Fruit fly (Drosophila melanogaster) whole organism, wandering third instar larva: ENCODE data around the gene RhoGAP68F.
A peak's percentile ranks its signal among the peaks of the same experiment; 100 is the strongest.

Source experiments
- Abd-B ChIP-seq: fragments of >200 bp; optimal IDR thresholded peaks from 2 replicates; lab custom pipeline; 2017; ENCODE audit warnings: missing biosample characterization, missing genetic modification characterization
- CG32264 ChIP-seq: fragments of 200-800 bp; sonication (Bioruptor generic); optimal IDR thresholded peaks from 2 replicates; lab custom pipeline; 2016; ENCODE audit warnings: missing biosample characterization, missing genetic modification characterization
- CrebA ChIP-seq: fragments of 200-800 bp; sonication (Bioruptor generic); optimal IDR thresholded peaks from 2 replicates; lab custom pipeline; 2016; ENCODE audit warnings: missing biosample characterization, mild to moderate bottlenecking, missing genetic modification characterization, borderline replicate concordance
- Dfd ChIP-seq: fragments of >200 bp; optimal IDR thresholded peaks from 2 replicates; lab custom pipeline; 2017; ENCODE audit warnings: missing biosample characterization, missing genetic modification characterization
- GATAd ChIP-seq: sonication (Bioruptor generic); optimal IDR thresholded peaks from 2 replicates; lab custom pipeline; 2016; ENCODE audit warnings: missing biosample characterization, missing genetic modification characterization
- Hnf4 ChIP-seq: fragments of 200-800 bp; sonication (Bioruptor generic); optimal IDR thresholded peaks from 2 replicates; lab custom pipeline; 2016; ENCODE audit warnings: missing biosample characterization, mild to moderate bottlenecking, missing genetic modification characterization
- Hr78 ChIP-seq: fragments of >200 bp; optimal IDR thresholded peaks from 2 replicates; lab custom pipeline; 2017; ENCODE audit warnings: missing biosample characterization, missing genetic modification characterization
- Hr83 ChIP-seq: fragments of 200-300 bp; sonication (Bioruptor generic); optimal IDR thresholded peaks from 2 replicates; lab custom pipeline; 2016; ENCODE audit warnings: missing biosample characterization, mild to moderate bottlenecking, missing genetic modification characterization, moderate library complexity; ENCODE audit not compliant: poor library complexity, severe bottlenecking
- Jra ChIP-seq: sonication (Bioruptor generic); optimal IDR thresholded peaks from 2 replicates; lab custom pipeline; 2016; ENCODE audit warnings: missing biosample characterization, missing genetic modification characterization
- Mio ChIP-seq: sonication (Bioruptor generic); optimal IDR thresholded peaks from 2 replicates; lab custom pipeline; 2016; ENCODE audit warnings: missing biosample characterization, missing genetic modification characterization
- Myc ChIP-seq: fragments of >200 bp; optimal IDR thresholded peaks from 2 replicates; lab custom pipeline; 2017
- N ChIP-seq: fragments of >200 bp; optimal IDR thresholded peaks from 2 replicates; lab custom pipeline; 2018; ENCODE audit warnings: missing biosample characterization, missing external identifiers, missing genetic modification characterization
- OdsH ChIP-seq: fragments of 200-800 bp; sonication (Bioruptor generic); optimal IDR thresholded peaks from 2 replicates; lab custom pipeline; 2016; ENCODE audit warnings: missing biosample characterization, mild to moderate bottlenecking, missing genetic modification characterization
- Rel ChIP-seq, 2 experiments: fragments of 200-800 bp; sonication (Bioruptor generic) in 1 of 2; optimal IDR thresholded peaks; 2 replicates in 1 of 2; 3 replicates in 1 of 2; lab custom pipeline; 2016 to 2019; ENCODE audit warnings: mild to moderate bottlenecking in 2 of 2, missing biosample characterization in 2 of 2, missing genetic modification characterization in 2 of 2, moderate library complexity in 1 of 2
- Sp1 ChIP-seq: fragments of 200-800 bp; sonication (Bioruptor generic); optimal IDR thresholded peaks from 3 replicates; lab custom pipeline; 2019; ENCODE audit warnings: missing biosample characterization, mild to moderate bottlenecking, missing genetic modification characterization, moderate library complexity
- Vsx2 ChIP-seq: fragments of 200-300, 225-300 bp; sonication (Bioruptor generic); optimal IDR thresholded peaks from 2 replicates; lab custom pipeline; 2018; ENCODE audit warnings: missing biosample characterization, missing genetic modification characterization; ENCODE audit not compliant: partially characterized antibody
- br ChIP-seq: fragments of 200-800 bp; sonication (Bioruptor generic); optimal IDR thresholded peaks from 2 replicates; lab custom pipeline; 2016; ENCODE audit warnings: missing biosample characterization, missing genetic modification characterization
- brk ChIP-seq: fragments of 200-800 bp; sonication (Bioruptor generic); optimal IDR thresholded peaks from 2 replicates; lab custom pipeline; 2016; ENCODE audit warnings: missing biosample characterization, mild to moderate bottlenecking, missing genetic modification characterization
- dmrt93B ChIP-seq: fragments of 200-800 bp; sonication (Bioruptor generic); optimal IDR thresholded peaks from 2 replicates; lab custom pipeline; 2018; ENCODE audit warnings: missing biosample characterization, mild to moderate bottlenecking, missing genetic modification characterization
- dsf ChIP-seq: sonication (Bioruptor generic); optimal IDR thresholded peaks from 2 replicates; lab custom pipeline; 2016; ENCODE audit warnings: missing biosample characterization, missing genetic modification characterization, borderline replicate concordance
- foxo ChIP-seq, 2 experiments: fragments of 200-800 bp; sonication (Bioruptor generic); optimal IDR thresholded peaks; 2 replicates in 1 of 2; 3 replicates in 1 of 2; lab custom pipeline; 2016 to 2017; ENCODE audit warnings: missing biosample characterization in 2 of 2, missing genetic modification characterization in 2 of 2
- lola ChIP-seq: fragments of >200 bp; optimal IDR thresholded peaks from 2 replicates; lab custom pipeline; 2017; ENCODE audit warnings: missing biosample characterization, missing genetic modification characterization
- pan ChIP-seq: fragments of >200 bp; optimal IDR thresholded peaks from 2 replicates; lab custom pipeline; 2017
- psq ChIP-seq: fragments of 200-800 bp; sonication (Bioruptor generic); optimal IDR thresholded peaks from 3 replicates; lab custom pipeline; 2017; ENCODE audit warnings: missing biosample characterization, mild to moderate bottlenecking, missing genetic modification characterization, moderate library complexity
- sv ChIP-seq: fragments of 200-800 bp; sonication (Bioruptor generic); optimal IDR thresholded peaks from 3 replicates; lab custom pipeline; 2016; ENCODE audit warnings: missing biosample characterization, missing genetic modification characterization
- tai ChIP-seq: sonication (Bioruptor generic); optimal IDR thresholded peaks from 2 replicates; lab custom pipeline; 2016; ENCODE audit warnings: missing biosample characterization, missing genetic modification characterization
- woc ChIP-seq: sonication (Bioruptor generic); optimal IDR thresholded peaks from 2 replicates; lab custom pipeline; 2016; ENCODE audit warnings: missing biosample characterization, mild to moderate bottlenecking, missing genetic modification characterization

The RhoGAP68F gene

DNA sequence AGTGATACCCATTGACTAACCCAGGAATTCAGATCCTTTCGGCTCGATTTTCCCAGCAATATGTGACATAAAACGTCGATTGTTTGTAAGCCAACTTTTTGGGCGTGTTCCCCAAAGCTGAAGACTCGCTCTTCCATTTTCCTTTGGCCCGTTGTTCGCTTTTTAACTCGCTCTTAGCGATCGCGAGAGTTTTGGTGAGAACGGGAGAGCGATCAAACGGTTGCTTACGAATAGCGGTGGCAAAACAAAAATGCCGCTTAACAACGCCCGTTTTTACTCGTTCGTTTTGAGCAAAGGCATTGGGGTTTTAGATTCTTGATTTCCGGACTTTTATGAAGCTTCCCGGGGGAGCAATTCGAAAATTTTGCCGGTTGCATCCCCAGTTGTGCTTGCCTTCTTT lies 8.3 kb downstream of the RhoGAP68F start:
- TF ChIP-seq sv (GFP tag; lab: Kevin White, UChicago): no peak
- no peak for TF ChIP-seq Hr78
- no peak for TF ChIP-seq Hnf4 (GFP tag; lab: Kevin White, UChicago)
- no peak for TF ChIP-seq CG32264 (GFP tag; lab: Kevin White, UChicago)
- TF ChIP-seq psq (GFP tag; lab: Kevin White, UChicago): peak; percentile 80
- no peak for TF ChIP-seq woc (GFP tag; lab: Kevin White, UChicago)
- no peak for TF ChIP-seq Vsx2
- no peak for TF ChIP-seq Sp1 (GFP tag; lab: Kevin White, UChicago)

DNA sequence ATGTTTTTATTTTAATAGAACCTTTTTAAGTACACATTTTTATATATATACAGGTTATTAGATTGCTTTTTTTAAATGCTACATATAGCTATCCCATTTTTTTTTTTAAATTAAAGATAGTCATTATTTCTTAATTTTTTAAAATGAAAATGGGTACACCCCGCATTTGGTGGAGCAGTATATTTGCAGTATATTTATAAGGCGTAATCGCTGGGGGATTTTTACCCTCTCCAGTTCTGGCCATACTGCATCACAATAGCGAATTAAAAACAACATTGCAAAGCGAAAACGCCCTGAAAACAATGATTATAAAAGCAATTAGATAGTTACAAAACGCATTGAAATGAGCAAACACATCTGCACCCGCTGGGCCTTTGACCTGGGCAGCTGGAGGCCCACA lies 10.4 kb downstream of the RhoGAP68F start, which contains the start of gene CG32099:
Gene CG32099 (plus strand): TSS at position 250 of the 400 bp plus-strand sequence.
- no peak for TF ChIP-seq dsf (GFP tag; lab: Kevin White, UChicago)
- no peak for TF ChIP-seq pan (lab: Kevin White, UChicago)
- no peak for TF ChIP-seq Rel (GFP tag; optimal IDR thresholded peaks at IDR 0.05; lab: Kevin White, UChicago)
- TF ChIP-seq Rel (tag; optimal IDR thresholded peaks at IDR 0.05; lab: Kevin White, UChicago): peak; percentile 82
- no peak for TF ChIP-seq N (GFP tag; lab: Kevin White, UChicago)
- no peak for TF ChIP-seq GATAd (GFP tag; lab: Kevin White, UChicago)

DNA sequence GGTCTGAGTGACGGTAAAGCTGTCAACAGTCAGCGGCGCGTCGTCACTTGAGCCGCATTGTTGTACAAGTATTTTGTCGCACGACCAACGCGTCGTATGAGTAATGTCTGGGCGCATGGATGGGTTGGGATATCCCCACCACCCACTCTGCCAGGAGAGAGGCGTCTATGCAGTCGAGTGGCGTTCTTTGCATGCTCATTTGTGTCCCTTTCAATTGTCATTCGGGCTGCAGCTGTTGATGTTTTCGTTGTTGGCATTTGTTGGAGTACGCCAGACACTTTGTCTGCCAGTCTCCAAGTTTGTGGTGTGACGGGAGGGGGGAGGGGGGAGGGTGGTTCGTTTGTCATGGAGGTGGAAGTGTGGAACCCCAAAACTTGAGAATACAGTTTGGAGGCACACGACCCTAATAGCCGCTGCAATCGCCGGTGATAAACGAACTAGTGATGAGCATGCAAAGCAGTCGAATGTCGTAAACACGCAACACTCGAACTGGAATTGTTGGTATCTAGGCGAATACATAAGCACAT lies 23.6 kb downstream of the RhoGAP68F start:
- no peak for TF ChIP-seq pan (lab: Kevin White, UChicago)
- TF ChIP-seq, all 38 proteins: peak for 0

DNA sequence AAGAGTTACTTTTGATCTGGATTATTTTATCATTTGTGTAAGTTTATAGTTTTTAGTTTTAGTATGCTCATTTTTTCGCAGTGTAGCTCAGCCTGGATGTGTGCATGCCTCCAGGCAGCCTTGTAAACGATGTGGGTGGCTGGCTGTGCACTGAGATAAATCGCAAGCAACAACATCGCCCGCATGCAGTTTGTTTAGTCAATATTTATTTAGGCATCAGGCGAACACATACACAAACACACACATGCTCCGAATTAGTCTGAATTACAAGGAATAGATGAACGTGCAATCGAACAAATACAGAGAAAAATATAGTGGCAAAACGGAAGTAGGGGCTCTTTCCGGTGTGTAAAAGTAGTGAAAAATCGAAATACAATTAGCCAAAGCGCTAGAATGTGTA lies 24.4 kb downstream of the RhoGAP68F start:
- no peak for TF ChIP-seq foxo (GFP tag; optimal IDR thresholded peaks at IDR 0.05; lab: Kevin White, UChicago)
- no peak for TF ChIP-seq Jra (GFP tag; lab: Kevin White, UChicago)
- no peak for TF ChIP-seq Rel (GFP tag; optimal IDR thresholded peaks at IDR 0.05; lab: Kevin White, UChicago)
- no peak for TF ChIP-seq Rel (tag; optimal IDR thresholded peaks at IDR 0.05; lab: Kevin White, UChicago)
- no peak for TF ChIP-seq CrebA (GFP tag; lab: Kevin White, UChicago)
- TF ChIP-seq lola (GFP tag; lab: Kevin White, UChicago): no peak
- no peak for TF ChIP-seq br (GFP tag; lab: Kevin White, UChicago)
- TF ChIP-seq Hr83 (GFP tag; lab: Kevin White, UChicago): no peak
- TF ChIP-seq dmrt93B (GFP tag; lab: Kevin White, UChicago): no peak
- TF ChIP-seq N (GFP tag; lab: Kevin White, UChicago): no peak
- TF ChIP-seq GATAd (GFP tag; lab: Kevin White, UChicago): no peak
- TF ChIP-seq Mio: no peak
- TF ChIP-seq OdsH: no peak
- TF ChIP-seq Vsx2: no peak

DNA sequence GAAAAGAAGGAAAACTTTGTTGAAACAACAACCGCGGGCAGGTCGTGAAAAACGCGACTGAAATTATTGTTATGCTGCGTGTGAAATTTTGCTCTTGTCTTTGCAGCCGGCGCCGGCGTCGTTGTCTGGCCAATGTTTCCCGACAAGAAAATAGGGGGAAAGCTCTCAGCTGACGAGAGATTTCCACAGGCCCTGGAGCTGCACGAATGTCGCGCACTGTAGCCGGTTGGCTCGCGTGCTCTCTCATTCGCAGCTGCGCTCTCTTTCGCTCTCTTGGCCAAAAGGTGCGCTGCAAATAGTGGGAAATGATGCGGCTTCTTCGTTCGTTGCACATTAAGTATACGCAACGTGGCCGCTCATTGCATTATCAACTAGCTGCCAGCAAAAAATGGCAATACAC lies 25.0 kb downstream of the RhoGAP68F start, which contains the start of gene CG9760:
Gene CG9760 (minus strand): TSS at position 43 of the 400 bp plus-strand sequence.
- TF ChIP-seq Hr83 (GFP tag; lab: Kevin White, UChicago): no peak
- no peak for TF ChIP-seq Rel (GFP tag; optimal IDR thresholded peaks at IDR 0.05; lab: Kevin White, UChicago)
- no peak for TF ChIP-seq Rel (tag; optimal IDR thresholded peaks at IDR 0.05; lab: Kevin White, UChicago)

DNA sequence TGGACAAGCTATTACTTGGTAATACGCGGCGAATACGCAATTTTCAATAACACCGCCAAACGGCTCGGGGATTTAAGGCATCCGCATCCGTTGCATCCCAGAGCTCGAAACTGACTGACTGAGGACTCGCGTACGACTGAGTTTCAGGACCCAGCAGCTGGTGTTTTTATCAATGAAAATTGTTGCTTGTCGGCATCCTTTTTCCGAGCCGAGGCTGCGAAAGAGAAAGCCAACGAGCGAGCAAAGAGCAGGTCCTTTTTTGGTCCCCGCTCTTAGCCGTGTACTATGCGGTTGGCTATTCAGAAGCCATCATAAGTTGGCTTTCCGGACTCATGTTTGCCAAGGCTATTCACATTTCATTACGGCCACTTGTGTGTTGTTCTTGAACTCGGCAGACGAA lies 36.7 kb downstream of the RhoGAP68F start, which contains the start of gene Rh7:
Gene Rh7 (minus strand): TSS at position 101 of the 400 bp plus-strand sequence.
- TF ChIP-seq dmrt93B (GFP tag; lab: Kevin White, UChicago): no peak

DNA sequence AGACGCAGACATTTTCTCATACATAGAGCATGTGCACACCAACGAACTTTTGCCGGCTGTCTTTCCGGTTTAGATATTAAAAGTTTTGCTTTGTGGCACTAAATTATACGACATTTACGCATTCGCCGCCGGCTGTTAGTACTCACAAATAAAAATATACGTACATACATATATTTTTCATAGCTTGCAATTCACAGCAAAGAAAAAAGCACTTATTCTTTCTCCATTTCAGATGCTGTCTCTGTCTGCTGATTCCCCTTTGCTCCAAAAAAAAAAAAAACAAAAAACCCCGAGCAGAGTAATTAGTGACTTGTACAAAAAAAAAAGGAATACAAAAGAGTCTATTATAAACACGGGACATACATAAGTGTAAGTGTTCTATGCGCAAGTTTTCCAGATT lies 38.6 kb downstream of the RhoGAP68F start, which contains the start of gene CAH2:
Gene CAH2 (plus strand): TSS at position 301 of the 400 bp plus-strand sequence.
- TF ChIP-seq Dfd (GFP tag; lab: Kevin White, UChicago) (no peak), CrebA (GFP tag; lab: Kevin White, UChicago) (no peak), Hnf4 (GFP tag; lab: Kevin White, UChicago) (no peak), Vsx2 (no peak), Abd-B (GFP tag; lab: Kevin White, UChicago) (no peak), dsf (GFP tag; lab: Kevin White, UChicago) (no peak), Mio (no peak), N (GFP tag; lab: Kevin White, UChicago) (no peak), Hr83 (GFP tag; lab: Kevin White, UChicago) (no peak), psq (GFP tag; lab: Kevin White, UChicago) (no peak), Hr78 (no peak), Myc (lab: Kevin White, UChicago) (no peak), tai (GFP tag; lab: Kevin White, UChicago) (no peak), brk (GFP tag; lab: Kevin White, UChicago) (no peak)
